Worm (Caenorhabditis elegans): ENCODE data around the gene F26F2.5.

DNA sequence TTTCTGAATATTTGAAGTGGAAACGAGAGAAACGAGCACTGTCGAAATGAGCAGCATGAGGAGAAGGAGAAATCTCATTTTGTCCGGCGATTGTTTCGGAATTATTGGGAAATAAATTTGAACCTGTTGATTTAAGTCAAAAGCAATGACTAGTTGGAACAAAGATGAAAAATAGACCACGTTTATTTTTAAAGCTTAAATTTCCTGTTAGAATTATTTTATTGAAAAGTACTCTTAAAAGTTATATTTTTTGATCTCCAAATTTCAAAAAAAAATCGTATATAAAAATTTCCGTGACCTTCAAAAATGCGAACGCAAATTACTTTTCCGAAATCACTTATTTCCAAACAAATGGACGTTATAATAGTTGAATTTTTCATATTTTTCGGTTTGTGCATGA lies 22.2 kb downstream of the F26F2.5 start, which contains the start of gene F26F2.11:
- TF ChIP-seq nhr-77 (tag; optimal IDR thresholded peaks at IDR 0.05) (no peak), unc-62 (GFP tag; optimal IDR thresholded peaks at IDR 0.05) (no peak), zag-1 (tag; optimal IDR thresholded peaks at IDR 0.05) (no peak), ceh-82 (tag; optimal IDR thresholded peaks at IDR 0.05) (no peak), elt-3 (tag; optimal IDR thresholded peaks at IDR 0.05) (no peak), nhr-11 (tag; optimal IDR thresholded peaks at IDR 0.05) (no peak), ZK546.5 (tag; optimal IDR thresholded peaks at IDR 0.05) (no peak), aly-2 (tag; optimal IDR thresholded peaks at IDR 0.05) (no peak), mbf-1 (tag; optimal IDR thresholded peaks at IDR 0.05) (no peak), lin-11 (tag; optimal IDR thresholded peaks at IDR 0.05) (no peak), mab-5 (tag; optimal IDR thresholded peaks at IDR 0.05) (no peak), nhr-12 (tag; optimal IDR thresholded peaks at IDR 0.05) (no peak), sem-4 (tag; optimal IDR thresholded peaks at IDR 0.05) (no peak)
